Fruit fly (Drosophila melanogaster): ENCODE results near the gene FER.

The FER gene

dm6 chr3R:9428189-9428699 lies 33.9 kb upstream of the FER start (continued):
- TF ChIP-seq Sox100B (GFP tag; optimal IDR thresholded peaks at IDR 0.05) (no peak), Side (GFP tag; optimal IDR thresholded peaks at IDR 0.05) (peak; percentile 41), Pdp1 (GFP tag; optimal IDR thresholded peaks at IDR 0.05) (peak in 1 of 2 experiments; percentile 68), CG9876 (GFP tag; optimal IDR thresholded peaks at IDR 0.05) (no peak), slou (GFP tag; optimal IDR thresholded peaks at IDR 0.05) (no peak), luna (GFP tag; optimal IDR thresholded peaks at IDR 0.05) (no peak), E2f1 (GFP tag; IDR thresholded peaks at IDR 0.05) (no peak), cad (GFP tag; optimal IDR thresholded peaks at IDR 0.05) (peak; percentile 2), bab2 (GFP tag; optimal IDR thresholded peaks at IDR 0.05) (no peak), Jarid2 (GFP tag; optimal IDR thresholded peaks at IDR 0.05) (peak; percentile 69), ci (GFP tag; IDR thresholded peaks at IDR 0.05) (peak; percentile 81), mam (GFP tag; optimal IDR thresholded peaks at IDR 0.05) (no peak), MESR4 (GFP tag; optimal IDR thresholded peaks at IDR 0.05) (no peak), CG4617 (GFP tag; optimal IDR thresholded peaks at IDR 0.05; ENCODE audit: borderline replicate concordance) (no peak), Hr3 (GFP tag; optimal IDR thresholded peaks at IDR 0.05) (no peak), tx (GFP tag; optimal IDR thresholded peaks at IDR 0.05) (no peak), az2 (GFP tag; optimal IDR thresholded peaks at IDR 0.05) (no peak), CG31365 (tag; optimal IDR thresholded peaks at IDR 0.05) (peak; percentile 47), Hr78 (GFP tag; optimal IDR thresholded peaks at IDR 0.05) (peak in 1 of 2 experiments; percentile 17), Dad (GFP tag; optimal IDR thresholded peaks at IDR 0.05) (no peak), unc-4 (GFP tag; IDR thresholded peaks at IDR 0.05; ENCODE audit: partially characterized antibody) (peak; percentile 51; the same call in 1 of the 2 replicates), maf-S (GFP tag; optimal IDR thresholded peaks at IDR 0.05) (no peak), CG7786 (GFP tag; optimal IDR thresholded peaks at IDR 0.05) (no peak), gro (GFP tag; optimal IDR thresholded peaks at IDR 0.05) (peak; percentile 79), CG10147 (GFP tag; optimal IDR thresholded peaks at IDR 0.05) (no peak), CG14050 (GFP tag; IDR thresholded peaks at IDR 0.05) (no peak), fru (optimal IDR thresholded peaks at IDR 0.05) (no peak), Kr (GFP tag; optimal IDR thresholded peaks at IDR 0.05) (peak; percentile 20), CG3838 (GFP tag; optimal IDR thresholded peaks at IDR 0.05) (no peak), pb (GFP tag; optimal IDR thresholded peaks at IDR 0.05) (peak; percentile 8), z (GFP tag; IDR thresholded peaks at IDR 0.05) (peak; percentile 63; the same call in 2 of the 3 replicates), YL-1 (GFP tag; optimal IDR thresholded peaks at IDR 0.05) (peak; percentile 57), CG7745 (tag; optimal IDR thresholded peaks at IDR 0.05) (peak; percentile 11), Ets97D (GFP tag; optimal IDR thresholded peaks at IDR 0.05) (no peak), Camta (GFP tag; optimal IDR thresholded peaks at IDR 0.05) (no peak), CG7372 (GFP tag; IDR thresholded peaks at IDR 0.05) (no peak), CG18619 (GFP tag; optimal IDR thresholded peaks at IDR 0.05) (no peak), sisA (GFP tag; IDR thresholded peaks at IDR 0.05) (no peak), Neu2 (GFP tag; optimal IDR thresholded peaks at IDR 0.05; ENCODE audit: borderline replicate concordance) (no peak), CG13296 (GFP tag; optimal IDR thresholded peaks at IDR 0.05) (peak; percentile 75), Xrp1 (GFP tag; IDR thresholded peaks at IDR 0.05) (peak; percentile 60), CG2202 (tag; optimal IDR thresholded peaks at IDR 0.05) (no peak), CG10321 (GFP tag; IDR thresholded peaks at IDR 0.05) (0 out of 2 replicates have a peak, but pooled peaks have one; percentile 15), gsb (GFP tag; IDR thresholded peaks at IDR 0.05) (peak; percentile 6; the same call in 1 of the 2 replicates), sqz (GFP tag; optimal IDR thresholded peaks at IDR 0.05) (peak; percentile 76), bcd (GFP tag; optimal IDR thresholded peaks at IDR 0.05) (no peak), jumu (GFP tag; optimal IDR thresholded peaks at IDR 0.05) (no peak), chinmo (GFP tag; IDR thresholded peaks at IDR 0.05; ENCODE audit: partially characterized antibody) (peak; percentile 98), CG11085 (GFP tag; IDR thresholded peaks at IDR 0.05) (no peak), H2.0 (GFP tag; IDR thresholded peaks at IDR 0.05) (no peak), hkb (optimal IDR thresholded peaks at IDR 0.05) (no peak), hkb (GFP tag; IDR thresholded peaks at IDR 0.05) (peak; percentile 62)

Data from whole organism, embryonic.